Fruit fly (Drosophila melanogaster): ENCODE results near the gene CG7384.
A peak's percentile ranks its signal among the peaks of the same experiment; 100 is the strongest.

The CG7384 gene

DNA sequence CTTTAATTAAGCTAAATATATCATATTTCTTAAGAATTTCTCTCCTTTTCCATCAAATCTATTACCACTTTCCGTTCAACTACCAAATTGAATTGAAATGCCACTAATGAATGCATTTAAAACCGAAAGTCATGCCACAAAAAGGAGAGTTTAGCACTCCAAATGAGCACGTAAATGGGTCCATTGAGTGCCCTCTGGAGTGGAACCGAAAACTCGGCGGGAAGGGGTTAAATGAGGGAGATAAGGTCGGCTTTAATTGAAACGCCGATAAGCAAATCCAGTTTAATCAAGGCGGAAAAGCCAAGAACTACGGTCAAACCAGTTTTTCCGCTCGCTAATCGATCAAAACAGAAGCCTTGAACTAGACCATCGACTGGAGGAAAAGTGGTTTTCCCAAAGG, 4.9 kb downstream of the CG7384 start:
- TF ChIP-seq rn (GFP tag; IDR thresholded peaks at IDR 0.05) (no peak), CG13204 (GFP tag; optimal IDR thresholded peaks at IDR 0.05) (no peak), CG12605 (GFP tag; IDR thresholded peaks at IDR 0.05) (no peak), Ets98B (GFP tag; IDR thresholded peaks at IDR 0.05) (no peak), CG32121 (GFP tag; IDR thresholded peaks at IDR 0.05) (no peak), Pif1A (GFP tag; optimal IDR thresholded peaks at IDR 0.05) (no peak), D1 (tag; optimal IDR thresholded peaks at IDR 0.05) (no peak), CG8301 (tag; optimal IDR thresholded peaks at IDR 0.05) (no peak), CG14655 (GFP tag; optimal IDR thresholded peaks at IDR 0.05) (no peak), Snoo (tag; optimal IDR thresholded peaks at IDR 0.05) (no peak), fd96Ca (GFP tag; IDR thresholded peaks at IDR 0.05) (no peak), EcR (GFP tag; optimal IDR thresholded peaks at IDR 0.05) (no peak), CG10348 (GFP tag; IDR thresholded peaks at IDR 0.05) (no peak), CG34367 (tag; optimal IDR thresholded peaks at IDR 0.05) (no peak), CG9948 (tag; optimal IDR thresholded peaks at IDR 0.05) (no peak), Pif1B (GFP tag; optimal IDR thresholded peaks at IDR 0.05) (no peak), CG8159 (tag; optimal IDR thresholded peaks at IDR 0.05) (no peak), CG15710 (tag; optimal IDR thresholded peaks at IDR 0.05) (no peak), CG4496 (GFP tag; IDR thresholded peaks at IDR 0.05) (no peak), CG17806 (tag; optimal IDR thresholded peaks at IDR 0.05) (no peak)

DNA sequence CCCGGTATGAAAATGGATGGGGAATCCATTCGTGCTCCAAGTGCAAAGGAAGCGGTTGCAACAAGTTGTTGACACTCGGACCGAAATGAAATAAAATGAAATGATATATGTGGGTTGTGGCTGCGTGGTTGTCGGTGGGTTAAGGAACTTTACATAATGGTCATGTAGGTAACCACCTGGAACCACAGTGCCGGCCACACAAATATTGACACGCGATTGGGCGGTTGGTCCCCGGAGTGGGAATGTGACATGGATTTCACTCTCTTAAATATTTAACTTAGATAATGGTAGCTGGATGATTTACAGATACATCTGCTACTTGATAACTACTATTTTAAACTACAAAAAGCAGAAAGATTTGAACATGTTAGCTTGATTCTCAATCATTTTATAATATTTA, 5.4 kb downstream of the CG7384 start:
- peak; percentile 26 for TF ChIP-seq Pif1A (GFP tag; optimal IDR thresholded peaks at IDR 0.05)
- TF ChIP-seq rn (GFP tag; IDR thresholded peaks at IDR 0.05), result no peak
- TF ChIP-seq CG4496 (GFP tag; IDR thresholded peaks at IDR 0.05), result peak; percentile 24; the same call in 1 of the 3 replicates

DNA sequence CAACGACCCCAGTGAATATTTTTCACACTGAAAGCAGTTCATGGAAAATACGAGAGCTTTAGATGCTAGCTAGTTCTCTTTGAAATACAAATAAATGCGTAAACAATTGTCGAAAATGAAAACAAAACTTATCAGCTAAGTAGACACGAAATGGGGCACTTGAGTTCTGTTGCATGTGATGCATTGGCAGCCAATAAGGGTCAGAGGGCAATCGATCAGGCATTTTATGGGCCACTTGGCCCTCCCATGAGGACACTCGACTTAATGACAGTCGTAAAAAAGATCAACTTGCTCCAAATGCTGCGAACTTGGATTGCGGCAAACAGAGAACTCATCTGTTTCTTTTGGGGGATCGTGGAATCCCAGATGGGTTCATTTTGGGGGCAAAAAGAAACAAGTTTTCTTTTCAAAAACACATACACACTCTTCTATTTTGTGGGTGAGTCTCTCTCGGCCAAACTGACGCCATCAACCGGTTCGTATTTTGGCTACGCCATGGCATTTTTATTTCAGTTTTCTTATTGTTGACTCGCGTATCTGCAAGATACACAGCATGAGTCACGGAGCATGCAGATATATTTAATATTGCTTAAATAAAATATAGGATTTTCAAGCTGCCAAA, 6.8 kb downstream of the CG7384 start:
- TF ChIP-seq Pif1A (GFP tag; optimal IDR thresholded peaks at IDR 0.05) (no peak), Pif1B (GFP tag; optimal IDR thresholded peaks at IDR 0.05) (no peak), CG8159 (tag; optimal IDR thresholded peaks at IDR 0.05) (no peak), rn (GFP tag; IDR thresholded peaks at IDR 0.05) (no peak), CG8301 (tag; optimal IDR thresholded peaks at IDR 0.05) (no peak), CG12605 (GFP tag; IDR thresholded peaks at IDR 0.05) (no peak), CG13204 (GFP tag; optimal IDR thresholded peaks at IDR 0.05) (no peak), CG34367 (tag; optimal IDR thresholded peaks at IDR 0.05) (no peak), D1 (tag; optimal IDR thresholded peaks at IDR 0.05) (no peak), CG9948 (tag; optimal IDR thresholded peaks at IDR 0.05) (no peak), Snoo (tag; optimal IDR thresholded peaks at IDR 0.05) (no peak), fd96Ca (GFP tag; IDR thresholded peaks at IDR 0.05) (no peak), CG4496 (GFP tag; IDR thresholded peaks at IDR 0.05) (no peak), CG15710 (tag; optimal IDR thresholded peaks at IDR 0.05) (no peak), gl (tag; optimal IDR thresholded peaks at IDR 0.05) (no peak), CG17806 (tag; optimal IDR thresholded peaks at IDR 0.05) (no peak), EcR (GFP tag; optimal IDR thresholded peaks at IDR 0.05) (no peak), CG14655 (GFP tag; optimal IDR thresholded peaks at IDR 0.05) (no peak), CG32121 (GFP tag; IDR thresholded peaks at IDR 0.05) (no peak)

DNA sequence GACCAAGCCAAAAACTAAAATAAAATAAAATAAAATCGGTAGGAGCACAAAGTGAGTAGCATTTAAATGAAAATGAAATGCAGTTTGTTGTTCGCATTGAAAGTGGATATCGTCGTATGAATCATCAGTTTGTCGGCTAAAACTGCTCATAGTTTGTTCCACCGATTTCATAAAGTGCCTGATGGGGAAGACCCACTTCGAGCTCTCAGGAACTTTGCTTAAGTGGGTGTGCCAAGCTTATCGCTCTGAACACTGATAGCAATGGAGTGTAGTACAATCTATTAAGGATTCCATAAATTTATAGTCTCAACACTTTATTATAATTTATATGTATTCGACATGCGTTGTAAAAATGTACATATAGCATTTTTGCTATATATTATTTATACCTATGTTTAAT, 7.4 kb downstream of the CG7384 start:
- 0 out of 2 replicates have a peak, but pooled peaks have one; percentile 10 for TF ChIP-seq CG12605 (GFP tag; IDR thresholded peaks at IDR 0.05)
- no peak for TF ChIP-seq EcR (GFP tag; optimal IDR thresholded peaks at IDR 0.05)

DNA sequence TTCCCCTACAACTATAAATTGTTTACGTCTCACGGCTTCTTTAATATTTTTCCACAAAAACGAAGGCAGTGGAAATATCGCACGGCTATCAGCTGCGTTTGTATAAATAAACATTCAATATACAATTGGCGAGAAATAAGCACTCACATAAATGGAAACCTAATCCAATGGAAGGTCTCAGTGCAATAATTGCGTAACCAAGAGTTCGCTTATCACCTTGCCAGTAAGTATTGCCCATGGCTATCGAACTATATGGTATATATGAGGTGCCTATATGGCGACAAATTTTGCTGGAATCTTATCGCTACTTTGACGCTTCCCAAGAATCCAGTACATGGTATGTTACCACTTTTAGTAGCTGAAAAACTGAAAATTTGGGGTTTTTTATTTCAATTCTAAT, 8.0 kb downstream of the CG7384 start:
- TF ChIP-seq CG8159 (tag; optimal IDR thresholded peaks at IDR 0.05), result no peak
- TF ChIP-seq CG14655 (GFP tag; optimal IDR thresholded peaks at IDR 0.05), result no peak
- no peak for TF ChIP-seq Pif1B (GFP tag; optimal IDR thresholded peaks at IDR 0.05)
- TF ChIP-seq fd96Ca (GFP tag; IDR thresholded peaks at IDR 0.05), result no peak
- no peak for TF ChIP-seq Ets98B (GFP tag; IDR thresholded peaks at IDR 0.05)
- no peak for TF ChIP-seq CG12605 (GFP tag; IDR thresholded peaks at IDR 0.05)
- TF ChIP-seq CG4496 (GFP tag; IDR thresholded peaks at IDR 0.05), result no peak
- no peak for TF ChIP-seq CG34367 (tag; optimal IDR thresholded peaks at IDR 0.05)
- no peak for TF ChIP-seq CG9948 (tag; optimal IDR thresholded peaks at IDR 0.05)
- no peak for TF ChIP-seq CG17806 (tag; optimal IDR thresholded peaks at IDR 0.05)
- TF ChIP-seq CG10348 (GFP tag; IDR thresholded peaks at IDR 0.05), result no peak
- TF ChIP-seq D1 (tag; optimal IDR thresholded peaks at IDR 0.05), result no peak
- TF ChIP-seq Snoo (tag; optimal IDR thresholded peaks at IDR 0.05), result no peak
- TF ChIP-seq rn (GFP tag; IDR thresholded peaks at IDR 0.05), result no peak
- no peak for TF ChIP-seq gl (tag; optimal IDR thresholded peaks at IDR 0.05)

DNA sequence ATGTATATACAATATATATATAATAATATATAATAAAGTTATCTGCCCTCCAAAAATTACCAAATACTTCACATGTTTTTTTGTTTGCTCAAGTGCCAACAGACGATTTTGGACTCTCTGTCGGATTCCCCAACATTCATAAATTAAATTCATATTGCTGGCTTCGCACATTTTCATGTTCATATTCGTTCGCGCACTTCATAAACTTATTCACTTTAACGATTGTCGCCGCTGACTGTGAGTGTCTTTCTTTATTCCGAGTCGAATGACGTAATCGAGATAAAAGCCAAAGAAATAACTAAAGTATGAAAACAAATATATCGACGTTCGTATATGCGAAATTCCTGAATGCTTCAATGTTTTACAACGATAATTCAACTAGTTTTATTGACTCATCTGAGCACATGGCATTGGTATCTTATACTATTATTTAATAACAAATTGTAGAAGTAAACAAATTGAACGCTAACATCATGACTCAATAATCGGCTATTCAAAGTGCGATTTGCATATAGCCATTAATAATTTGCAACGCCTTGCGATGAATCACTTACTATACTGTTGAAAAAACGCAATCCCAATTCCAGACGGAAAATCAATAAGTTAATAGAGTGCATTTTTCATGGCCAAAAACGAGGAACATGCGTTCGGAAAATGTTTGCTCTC, 9.8 kb downstream of the CG7384 start:
- TF ChIP-seq rn (GFP tag; IDR thresholded peaks at IDR 0.05) (no peak), CG34367 (tag; optimal IDR thresholded peaks at IDR 0.05) (no peak), CG17806 (tag; optimal IDR thresholded peaks at IDR 0.05) (no peak), CG9948 (tag; optimal IDR thresholded peaks at IDR 0.05) (no peak), fd96Ca (GFP tag; IDR thresholded peaks at IDR 0.05) (no peak)
